Worm (Caenorhabditis elegans): ENCODE results near the gene srsx-21.

srsx-21 gene

DNA sequence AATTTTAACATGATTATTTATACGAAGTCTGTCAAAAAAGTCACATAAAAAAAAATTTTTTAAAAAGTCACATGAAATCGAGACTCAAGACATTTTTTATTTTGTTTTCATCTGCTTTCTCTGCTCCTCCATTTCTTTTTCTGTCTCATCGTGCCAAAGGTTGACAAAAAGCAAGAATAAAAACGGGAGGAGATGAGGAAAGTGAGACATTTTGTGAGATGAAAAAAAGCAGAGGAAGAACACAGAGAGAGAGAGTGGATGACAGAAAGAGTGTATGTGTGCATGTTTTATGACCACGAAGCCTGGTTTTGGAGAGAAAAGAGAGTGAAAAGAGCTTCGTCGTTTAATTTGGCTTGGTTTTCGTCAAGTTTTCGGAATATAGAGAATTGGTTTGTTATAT is 16.0 kb downstream of the srsx-21 start:
- no peak for TF ChIP-seq ets-7 (tag; optimal IDR thresholded peaks at IDR 0.05)
- TF ChIP-seq pes-1 (GFP tag; IDR thresholded peaks at IDR 0.05), result no peak
- TF ChIP-seq sea-1 (GFP tag; conservative IDR thresholded peaks at IDR 0.05), result no peak
- no peak for TF ChIP-seq hmbx-1 (tag; optimal IDR thresholded peaks at IDR 0.05)
- no peak for TF ChIP-seq scrt-1 (GFP tag; IDR thresholded peaks at IDR 0.05)
- no peak for TF ChIP-seq flt-1 (GFP tag; IDR thresholded peaks at IDR 0.05)

- TF ChIP-seq ets-7 (tag; optimal IDR thresholded peaks at IDR 0.05), result no peak
- no peak for TF ChIP-seq sea-1 (GFP tag; conservative IDR thresholded peaks at IDR 0.05)
- TF ChIP-seq ceh-13 (GFP tag; optimal IDR thresholded peaks at IDR 0.05), result no peak
- TF ChIP-seq ama-1 (optimal IDR thresholded peaks at IDR 0.05), result no peak
- peak; percentile 35 for TF ChIP-seq B0310.2 (tag; optimal IDR thresholded peaks at IDR 0.05)
- TF ChIP-seq hmg-4 (GFP tag; optimal IDR thresholded peaks at IDR 0.05), result no peak
- TF ChIP-seq tbx-11 (GFP tag; IDR thresholded peaks at IDR 0.05), result no peak
- TF ChIP-seq tra-4 (tag; optimal IDR thresholded peaks at IDR 0.05), result no peak
- TF ChIP-seq flt-1 (GFP tag; IDR thresholded peaks at IDR 0.05), result no peak
- TF ChIP-seq aly-1 (tag; optimal IDR thresholded peaks at IDR 0.05), result peak; percentile 24
Measured at ce11 chrV:9855920-9856852, 18.4 kb downstream of the srsx-21 start.

ce11 chrV:9856978-9857377 is 19.2 kb downstream of the srsx-21 start:
- TF ChIP-seq F13C5.2 (tag; optimal IDR thresholded peaks at IDR 0.05) (no peak), hmg-4 (GFP tag; optimal IDR thresholded peaks at IDR 0.05) (no peak), sea-1 (GFP tag; conservative IDR thresholded peaks at IDR 0.05) (no peak), ama-1 (optimal IDR thresholded peaks at IDR 0.05) (no peak), ceh-13 (GFP tag; optimal IDR thresholded peaks at IDR 0.05) (no peak), tbx-37 (GFP tag; conservative IDR thresholded peaks at IDR 0.05) (no peak), hnd-1 (tag; optimal IDR thresholded peaks at IDR 0.05) (no peak), tbx-11 (GFP tag; IDR thresholded peaks at IDR 0.05) (no peak), tra-4 (tag; optimal IDR thresholded peaks at IDR 0.05) (no peak)

- TF ChIP-seq ama-1 (optimal IDR thresholded peaks at IDR 0.05) (no peak), B0310.2 (tag; optimal IDR thresholded peaks at IDR 0.05) (no peak), tra-4 (tag; optimal IDR thresholded peaks at IDR 0.05) (no peak), flt-1 (GFP tag; IDR thresholded peaks at IDR 0.05) (no peak), tbx-37 (GFP tag; conservative IDR thresholded peaks at IDR 0.05) (no peak), tbx-11 (GFP tag; IDR thresholded peaks at IDR 0.05) (no peak), hmbx-1 (tag; optimal IDR thresholded peaks at IDR 0.05) (no peak), sea-1 (GFP tag; conservative IDR thresholded peaks at IDR 0.05) (no peak), ceh-13 (GFP tag; optimal IDR thresholded peaks at IDR 0.05) (no peak), scrt-1 (GFP tag; IDR thresholded peaks at IDR 0.05) (no peak), aly-1 (tag; optimal IDR thresholded peaks at IDR 0.05) (no peak), pes-1 (GFP tag; IDR thresholded peaks at IDR 0.05) (no peak), hmg-4 (GFP tag; optimal IDR thresholded peaks at IDR 0.05) (no peak), F13C5.2 (tag; optimal IDR thresholded peaks at IDR 0.05) (no peak), ceh-36 (tag; optimal IDR thresholded peaks at IDR 0.05) (no peak), ets-7 (tag; optimal IDR thresholded peaks at IDR 0.05) (no peak), hnd-1 (tag; optimal IDR thresholded peaks at IDR 0.05) (no peak)
Measured at ce11 chrV:9859863-9860262, 22.1 kb downstream of the srsx-21 start, which contains the start of gene lsy-12. TSS of gene lsy-12 (minus strand) at chrV:9859963.

ce11 chrV:9860337-9860736 is 22.6 kb downstream of the srsx-21 start:
- TF ChIP-seq sea-1 (GFP tag; conservative IDR thresholded peaks at IDR 0.05), result no peak
- TF ChIP-seq ceh-13 (GFP tag; optimal IDR thresholded peaks at IDR 0.05), result no peak
- no peak for TF ChIP-seq hmbx-1 (tag; optimal IDR thresholded peaks at IDR 0.05)
- no peak for TF ChIP-seq F13C5.2 (tag; optimal IDR thresholded peaks at IDR 0.05)
- TF ChIP-seq aly-1 (tag; optimal IDR thresholded peaks at IDR 0.05), result no peak
- no peak for TF ChIP-seq hmg-4 (GFP tag; optimal IDR thresholded peaks at IDR 0.05)
- no peak for TF ChIP-seq hnd-1 (tag; optimal IDR thresholded peaks at IDR 0.05)
- TF ChIP-seq tbx-11 (GFP tag; IDR thresholded peaks at IDR 0.05), result no peak
- no peak for TF ChIP-seq ets-7 (tag; optimal IDR thresholded peaks at IDR 0.05)
- TF ChIP-seq scrt-1 (GFP tag; IDR thresholded peaks at IDR 0.05), result no peak
- no peak for TF ChIP-seq ceh-36 (tag; optimal IDR thresholded peaks at IDR 0.05)
- TF ChIP-seq B0310.2 (tag; optimal IDR thresholded peaks at IDR 0.05), result no peak
- TF ChIP-seq ama-1 (optimal IDR thresholded peaks at IDR 0.05), result no peak
- no peak for TF ChIP-seq pes-1 (GFP tag; IDR thresholded peaks at IDR 0.05)
- TF ChIP-seq tra-4 (tag; optimal IDR thresholded peaks at IDR 0.05), result no peak
- no peak for TF ChIP-seq flt-1 (GFP tag; IDR thresholded peaks at IDR 0.05)

ce11 chrV:9868311-9868710 is 30.5 kb downstream of the srsx-21 start, which contains the start of gene srab-17:
TSS of gene srab-17 (minus strand) at chrV:9868411.
- TF ChIP-seq hnd-1 (tag; optimal IDR thresholded peaks at IDR 0.05) (no peak), sea-1 (GFP tag; conservative IDR thresholded peaks at IDR 0.05) (no peak), hmg-4 (GFP tag; optimal IDR thresholded peaks at IDR 0.05) (no peak), aly-1 (tag; optimal IDR thresholded peaks at IDR 0.05) (no peak), ceh-13 (GFP tag; optimal IDR thresholded peaks at IDR 0.05) (no peak), flt-1 (GFP tag; IDR thresholded peaks at IDR 0.05) (no peak), ama-1 (optimal IDR thresholded peaks at IDR 0.05) (no peak), hmbx-1 (tag; optimal IDR thresholded peaks at IDR 0.05) (no peak), tra-4 (tag; optimal IDR thresholded peaks at IDR 0.05) (no peak), B0310.2 (tag; optimal IDR thresholded peaks at IDR 0.05) (no peak), pes-1 (GFP tag; IDR thresholded peaks at IDR 0.05) (no peak), tbx-37 (GFP tag; conservative IDR thresholded peaks at IDR 0.05) (no peak), scrt-1 (GFP tag; IDR thresholded peaks at IDR 0.05) (no peak)

DNA sequence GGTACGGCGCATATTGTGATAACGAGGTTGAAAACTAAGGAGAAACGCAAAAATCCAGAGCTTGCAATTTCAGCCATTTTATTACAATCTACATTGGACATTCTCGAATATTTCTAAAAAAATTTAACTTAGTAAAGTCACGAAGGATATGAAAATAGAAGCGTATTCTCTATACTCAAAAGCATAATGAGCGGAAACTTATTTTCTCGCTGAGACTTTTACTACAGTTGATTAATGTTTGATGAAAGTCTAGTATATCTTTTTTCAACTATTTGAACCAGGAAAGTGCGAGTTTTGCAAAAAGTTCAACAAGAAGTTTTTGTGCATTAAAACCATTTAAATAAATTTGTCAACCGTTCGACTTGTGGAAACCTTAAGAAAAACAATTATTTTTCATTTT is 33.6 kb downstream of the srsx-21 start, which contains the start of gene srab-18:
Gene srab-18, minus strand, starts transcription at position 101 of the 400 bp plus-strand sequence.
- TF ChIP-seq ama-1 (optimal IDR thresholded peaks at IDR 0.05), result no peak
- no peak for TF ChIP-seq ceh-13 (GFP tag; optimal IDR thresholded peaks at IDR 0.05)
- TF ChIP-seq flt-1 (GFP tag; IDR thresholded peaks at IDR 0.05), result no peak
- no peak for TF ChIP-seq tra-4 (tag; optimal IDR thresholded peaks at IDR 0.05)
- no peak for TF ChIP-seq scrt-1 (GFP tag; IDR thresholded peaks at IDR 0.05)
- TF ChIP-seq F13C5.2 (tag; optimal IDR thresholded peaks at IDR 0.05), result no peak
- TF ChIP-seq B0310.2 (tag; optimal IDR thresholded peaks at IDR 0.05), result no peak
